Worm (Caenorhabditis elegans) whole organism, young adult: ENCODE results near the gene R05G6.10.
A peak's percentile ranks its signal among the peaks of the same experiment; 100 is the strongest.

Source experiments
- C17E4.6 ChIP-seq: fragments of 200-800 bp; sonication (Bioruptor generic); IDR thresholded peaks from 2 replicates; pipeline ENCODE4 v1.3.6; 2022; ENCODE audit warnings: missing genetic modification reagents, missing genetic modification characterization, missing compliant biosample characterization
- F33H1.4 ChIP-seq: fragments of 200-800 bp; sonication (Bioruptor generic); IDR thresholded peaks from 2 replicates; pipeline ENCODE4 v1.3.6; 2022; ENCODE audit warnings: missing genetic modification reagents, missing genetic modification characterization, missing compliant biosample characterization
- F39B2.1 ChIP-seq: fragments of 200-800 bp; sonication (Bioruptor generic); IDR thresholded peaks from 2 replicates; pipeline ENCODE4 v1.3.6; 2022; ENCODE audit warnings: missing genetic modification reagents, missing genetic modification characterization, missing compliant biosample characterization
- F49E8.2 ChIP-seq: sonication (generic microtip); optimal IDR thresholded peaks from 3 replicates; lab custom pipeline; 2017; ENCODE audit warnings: missing genetic modification characterization, mild to moderate bottlenecking, missing compliant biosample characterization, antibody characterized with exemption, moderate library complexity; ENCODE audit not compliant: insufficient read depth
- Y56A3A.18 ChIP-seq: fragments of 200-800 bp; sonication (Bioruptor generic); IDR thresholded peaks from 2 replicates; pipeline ENCODE4 v1.3.6; 2022; ENCODE audit warnings: missing genetic modification reagents, missing genetic modification characterization, missing compliant biosample characterization
- Y79H2A.3 ChIP-seq: fragments of 200-800 bp; sonication (Bioruptor generic); conservative IDR thresholded peaks from 2 replicates; pipeline ENCODE4 v1.3.6; 2022; ENCODE audit warnings: missing genetic modification reagents, missing genetic modification characterization, missing compliant biosample characterization
- aptf-2 ChIP-seq: fragments of 200-800 bp; sonication (Bioruptor generic); conservative IDR thresholded peaks from 2 replicates; pipeline ENCODE4 v1.3.6; 2022; ENCODE audit warnings: missing genetic modification reagents, missing genetic modification characterization, missing compliant biosample characterization
- attf-3 ChIP-seq: fragments of 200-800 bp; sonication (Bioruptor generic); conservative IDR thresholded peaks from 2 replicates; pipeline ENCODE4 v1.3.6; 2022; ENCODE audit warnings: missing genetic modification reagents, missing genetic modification characterization, missing compliant biosample characterization
- attf-5 ChIP-seq: fragments of 200-800 bp; sonication (Bioruptor generic); optimal IDR thresholded peaks from 2 replicates; lab custom pipeline; 2018; ENCODE audit warnings: mild to moderate bottlenecking, missing genetic modification characterization, missing compliant biosample characterization
- attf-6 ChIP-seq: fragments of 200-800 bp; sonication (Bioruptor generic); IDR thresholded peaks from 2 replicates; pipeline ENCODE4 v1.3.6; 2022; ENCODE audit warnings: missing genetic modification reagents, missing genetic modification characterization, missing compliant biosample characterization
- bed-1 ChIP-seq: fragments of 200-800 bp; sonication (Bioruptor generic); IDR thresholded peaks from 2 replicates; pipeline ENCODE4 v1.3.6; 2022; ENCODE audit warnings: missing genetic modification reagents, missing genetic modification characterization, missing compliant biosample characterization
- ceh-79 ChIP-seq: sonication (generic microtip); optimal IDR thresholded peaks from 2 replicates; lab custom pipeline; 2017; ENCODE audit warnings: mild to moderate bottlenecking, missing genetic modification characterization, missing compliant biosample characterization
- chd-7 ChIP-seq: sonication (generic microtip); optimal IDR thresholded peaks from 2 replicates; lab custom pipeline; 2016; ENCODE audit warnings: mild to moderate bottlenecking, missing genetic modification characterization, moderate library complexity, missing compliant biosample characterization
- efl-1 ChIP-seq: fragments of 150-350 bp; optimal IDR thresholded peaks from 2 replicates; lab custom pipeline; 2014; ENCODE audit warnings: missing biosample characterization, missing genetic modification reagents, missing genetic modification characterization
- egl-18 ChIP-seq: fragments of 200-800 bp; sonication (Bioruptor generic); IDR thresholded peaks from 2 replicates; pipeline ENCODE4 v1.3.6; 2022; ENCODE audit warnings: missing genetic modification reagents, missing genetic modification characterization, missing compliant biosample characterization
- egl-44 ChIP-seq: fragments of 200-800 bp; sonication (Bioruptor generic); IDR thresholded peaks from 2 replicates; pipeline ENCODE4 v1.3.6; 2022; ENCODE audit warnings: missing genetic modification reagents, missing genetic modification characterization, missing compliant biosample characterization
- fkh-3 ChIP-seq: sonication (generic microtip); optimal IDR thresholded peaks from 2 replicates; lab custom pipeline; 2016; ENCODE audit warnings: mild to moderate bottlenecking, missing genetic modification characterization, missing compliant biosample characterization
- gei-17 ChIP-seq: fragments of 200-800 bp; sonication (Bioruptor generic); optimal IDR thresholded peaks from 2 replicates; lab custom pipeline; 2018; ENCODE audit warnings: mild to moderate bottlenecking, missing genetic modification characterization, missing compliant biosample characterization
- him-1 ChIP-seq: sonication (generic microtip); optimal IDR thresholded peaks from 2 replicates; lab custom pipeline; 2016; ENCODE audit warnings: missing genotype, missing genetic modification reagents, missing genetic modification characterization, missing compliant biosample characterization
- hlh-26 ChIP-seq: fragments of 200-800 bp; sonication (Bioruptor generic); conservative IDR thresholded peaks from 2 replicates; pipeline ENCODE4 v1.3.6; 2022; ENCODE audit warnings: missing genetic modification reagents, missing genetic modification characterization, missing compliant biosample characterization
- hmg-20 ChIP-seq: fragments of 200-800 bp; sonication (Bioruptor generic); IDR thresholded peaks from 2 replicates; pipeline ENCODE4 v1.3.6; 2022; ENCODE audit warnings: missing genetic modification reagents, missing genetic modification characterization, missing compliant biosample characterization
- hrde-1 ChIP-seq: sonication (generic microtip); optimal IDR thresholded peaks from 2 replicates; lab custom pipeline; 2016; ENCODE audit warnings: missing genetic modification characterization, mild to moderate bottlenecking, missing compliant biosample characterization, moderate library complexity, missing genotype, missing genetic modification reagents, borderline replicate concordance
- let-526 ChIP-seq: fragments of 200-800 bp; sonication (Bioruptor generic); IDR thresholded peaks from 2 replicates; pipeline ENCODE4 v1.3.6; 2022; ENCODE audit warnings: missing genetic modification reagents, missing genetic modification characterization, missing compliant biosample characterization
- madf-10 ChIP-seq: sonication (generic microtip); optimal IDR thresholded peaks from 2 replicates; lab custom pipeline; 2016; ENCODE audit warnings: mild to moderate bottlenecking, missing genetic modification characterization, missing compliant biosample characterization
- madf-8 ChIP-seq: fragments of 200-800 bp; sonication (Bioruptor generic); conservative IDR thresholded peaks from 2 replicates; pipeline ENCODE4 v1.3.6; 2022; ENCODE audit warnings: missing genetic modification reagents, missing genetic modification characterization, missing compliant biosample characterization
- mes-4 ChIP-seq: sonication (generic microtip); optimal IDR thresholded peaks from 2 replicates; lab custom pipeline; 2016; ENCODE audit warnings: missing genotype, missing genetic modification characterization, missing compliant biosample characterization
- nfya-2 ChIP-seq: fragments of 200-800 bp; sonication (Bioruptor generic); IDR thresholded peaks from 2 replicates; pipeline ENCODE4 v1.3.6; 2022; ENCODE audit warnings: missing genetic modification reagents, missing genetic modification characterization, missing compliant biosample characterization
- nfyb-1 ChIP-seq: fragments of 200-800 bp; sonication (Bioruptor generic); IDR thresholded peaks from 2 replicates; pipeline ENCODE4 v1.3.6; 2022; ENCODE audit warnings: missing genetic modification reagents, missing genetic modification characterization, missing compliant biosample characterization
- rpc-1 ChIP-seq, 2 experiments: fragments of 150-350 bp in 1 of 2; sonication (generic microtip) in 1 of 2; optimal IDR thresholded peaks; 2 replicates each; lab custom pipeline; 2014 to 2018; ENCODE audit warnings: missing biosample characterization in 1 of 2, missing genetic modification characterization in 1 of 2, missing genetic modification reagents in 1 of 2, missing genotype in 1 of 2
- sdz-38 ChIP-seq: sonication (generic microtip); optimal IDR thresholded peaks from 2 replicates; lab custom pipeline; 2016; ENCODE audit warnings: missing genotype, missing genetic modification characterization, missing compliant biosample characterization
- snpc-1.3 ChIP-seq: sonication (generic microtip); optimal IDR thresholded peaks from 2 replicates; lab custom pipeline; 2017; ENCODE audit warnings: missing genetic modification characterization, mild to moderate bottlenecking, missing compliant biosample characterization, antibody characterized with exemption, moderate library complexity, missing genotype, missing genetic modification reagents; ENCODE audit not compliant: insufficient read depth
- snpc-3.4 ChIP-seq: sonication (generic microtip); optimal IDR thresholded peaks from 2 replicates; lab custom pipeline; 2017; ENCODE audit warnings: missing genetic modification characterization, mild to moderate bottlenecking, missing compliant biosample characterization, antibody characterized with exemption, moderate library complexity, missing genotype, missing genetic modification reagents
- snpc-4 ChIP-seq, 5 experiments: fragments of 150-350 bp in 1 of 5; sonication (generic microtip) in 4 of 5; optimal IDR thresholded peaks; 2 replicates each; lab custom pipeline; 2014 to 2018; ENCODE audit warnings: missing genetic modification characterization in 5 of 5, missing biosample characterization in 3 of 5, antibody characterized with exemption in 2 of 5, mild to moderate bottlenecking in 2 of 5, missing compliant biosample characterization in 2 of 5, missing genotype in 2 of 5, moderate library complexity in 2 of 5, missing genetic modification reagents in 1 of 5

Gene R05G6.10

ce11 chrIV:7516167-7516566, 26.2 kb downstream of the R05G6.10 start, which contains the start of the genes R05G6.9 and R05G6.3:
Gene R05G6.9 (minus strand): TSS chrIV:7516267.
Gene R05G6.3 (plus strand): TSS chrIV:7516552.
- TF ChIP-seq hmg-20 (GFP tag; lab: Robert Waterston, UW) (no peak), Y56A3A.18 (GFP tag; lab: Robert Waterston, UW) (no peak), madf-10 (tag; lab: Kevin White, UChicago) (no peak), aptf-2 (no peak), hlh-26 (GFP tag; lab: Robert Waterston, UW) (no peak), madf-8 (no peak), mes-4 (no peak), ceh-79 (tag; lab: Kevin White, UChicago) (no peak), chd-7 (tag; lab: Kevin White, UChicago) (no peak), hrde-1 (no peak), fkh-3 (tag; lab: Kevin White, UChicago) (no peak), snpc-3.4 (tag; lab: Kevin White, UChicago) (no peak), attf-6 (GFP tag; lab: Robert Waterston, UW) (no peak), F39B2.1 (GFP tag; lab: Robert Waterston, UW) (no peak)

DNA sequence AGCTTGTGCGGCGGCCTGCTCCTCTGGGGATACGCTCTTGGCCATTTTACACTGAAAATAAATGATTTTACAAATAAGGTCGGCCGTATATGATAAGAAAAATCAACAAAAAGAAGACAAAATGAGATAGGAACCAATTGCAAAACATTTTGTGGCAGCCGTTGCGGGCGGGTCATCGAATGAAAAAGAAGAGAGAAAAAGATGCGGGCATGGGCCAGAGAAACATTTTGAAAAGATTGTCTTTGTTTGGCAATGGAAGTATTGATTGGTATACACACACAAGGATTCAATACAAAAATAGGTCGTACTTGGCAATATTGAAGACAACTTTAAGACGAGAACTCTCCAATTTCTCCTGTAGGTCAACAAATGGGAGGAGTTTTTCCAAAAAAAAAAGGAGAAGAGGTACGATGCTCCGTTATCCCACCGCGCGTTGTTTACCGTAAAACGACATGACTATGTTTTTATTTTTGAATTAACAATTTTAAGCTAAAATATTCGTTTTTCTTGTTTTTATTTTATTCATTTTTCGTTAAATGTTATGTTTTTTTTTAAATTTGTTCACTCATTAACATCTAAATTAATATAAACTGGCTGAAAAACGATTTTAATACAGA, 29.6 kb downstream of the R05G6.10 start, which contains the start of the genes plc-4 and R05G6.4:
Gene plc-4, minus strand, starts transcription at position 51 of the 617 bp plus-strand sequence.
Gene R05G6.4, plus strand, starts transcription at position 617 of the 617 bp plus-strand sequence.
- no peak for TF ChIP-seq let-526 (GFP tag; lab: Robert Waterston, UW)
- peak; percentile 94 for TF ChIP-seq attf-3 (GFP tag; lab: Robert Waterston, UW)
- TF ChIP-seq attf-5 (GFP tag; lab: Kevin White, UChicago) = peak; percentile 7
- TF ChIP-seq, all 124 proteins: peak for 2

DNA sequence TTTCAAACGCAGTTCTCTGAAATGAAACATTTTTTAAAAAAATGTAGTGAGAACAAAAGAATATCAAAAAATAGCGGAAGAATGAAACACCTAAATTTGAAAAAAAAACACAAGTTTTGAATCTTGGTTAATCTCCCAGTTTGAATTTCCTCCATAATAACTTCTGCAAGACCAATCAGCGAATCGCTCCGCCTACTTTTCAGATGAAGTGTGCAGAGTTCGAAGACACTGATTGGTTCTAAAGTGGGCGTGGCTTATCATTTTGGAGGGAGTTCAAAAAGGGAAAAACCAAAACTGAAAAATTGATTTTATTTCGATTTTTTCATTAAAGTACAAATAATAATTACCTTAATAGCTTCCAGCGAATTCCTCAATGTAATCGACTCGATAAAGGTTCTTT, 31.5 kb downstream of the R05G6.10 start:
- TF ChIP-seq C17E4.6 (GFP tag; lab: Robert Waterston, UW) = no peak
- no peak for TF ChIP-seq egl-18 (GFP tag; lab: Robert Waterston, UW)
- no peak for TF ChIP-seq attf-5 (GFP tag; lab: Kevin White, UChicago)
- no peak for TF ChIP-seq him-1 (tag; lab: Kevin White, UChicago)
- peak; percentile 18 for TF ChIP-seq efl-1 (GFP tag; lab: Kevin White, UChicago)
- no peak for TF ChIP-seq bed-1 (GFP tag; lab: Robert Waterston, UW)
- TF ChIP-seq F49E8.2 (tag; lab: Kevin White, UChicago) = no peak
- no peak for TF ChIP-seq sdz-38 (tag; lab: Kevin White, UChicago)
- 0 out of 2 replicates have a peak, but pooled peaks have one; percentile 80 for TF ChIP-seq nfya-2
- TF ChIP-seq snpc-3.4 (tag; lab: Kevin White, UChicago) = peak; percentile 14
- no peak for TF ChIP-seq snpc-4 (GFP tag; optimal IDR thresholded peaks at IDR 0.05; lab: Kevin White, UChicago)
- no peak for TF ChIP-seq snpc-4 (tag; optimal IDR thresholded peaks at IDR 0.05; lab: Kevin White, UChicago)
- no peak for TF ChIP-seq Y79H2A.3 (GFP tag; lab: Robert Waterston, UW)
- TF ChIP-seq nfyb-1 = peak; percentile 97
- no peak for TF ChIP-seq egl-44
- peak; percentile 4 for TF ChIP-seq snpc-1.3 (tag; lab: Kevin White, UChicago)
- TF ChIP-seq fkh-3 (tag; lab: Kevin White, UChicago) = no peak
- TF ChIP-seq rpc-1 (optimal IDR thresholded peaks at IDR 0.05; lab: Kevin White, UChicago) = no peak
- TF ChIP-seq rpc-1 (tag; optimal IDR thresholded peaks at IDR 0.05; lab: Kevin White, UChicago) = no peak
- no peak for TF ChIP-seq F33H1.4 (GFP tag; lab: Robert Waterston, UW)
- no peak for TF ChIP-seq gei-17 (GFP tag; lab: Kevin White, UChicago)
